Worm (Caenorhabditis elegans) whole organism, L2 larva: ENCODE results near the gene igcm-4.

Source experiments
- ama-1 ChIP-seq: fragments of 150-350 bp; optimal IDR thresholded peaks from 2 replicates; lab custom pipeline; 2018; ENCODE audit warnings: inconsistent platforms
- ceh-82 ChIP-seq: fragments of 150-350 bp; optimal IDR thresholded peaks from 2 replicates; lab custom pipeline; 2014; ENCODE audit warnings: missing biosample characterization, missing genetic modification characterization
- egl-27 ChIP-seq: sonication (generic microtip); optimal IDR thresholded peaks from 3 replicates; lab custom pipeline; 2017; ENCODE audit warnings: missing biosample characterization, missing genetic modification reagents, missing genetic modification characterization
- fos-1 ChIP-seq: fragments of 150-350 bp; optimal IDR thresholded peaks from 2 replicates; lab custom pipeline; 2014; ENCODE audit warnings: missing biosample characterization, missing genetic modification characterization
- mbf-1 ChIP-seq: sonication (generic microtip); optimal IDR thresholded peaks from 2 replicates; lab custom pipeline; 2017; ENCODE audit warnings: missing biosample characterization, missing genetic modification characterization
- nhr-6 ChIP-seq: fragments of 150-350 bp; optimal IDR thresholded peaks from 2 replicates; lab custom pipeline; 2014; ENCODE audit warnings: missing biosample characterization, missing genetic modification characterization
- nhr-77 ChIP-seq: fragments of 150-350 bp; optimal IDR thresholded peaks from 2 replicates; lab custom pipeline; 2014; ENCODE audit warnings: missing biosample characterization, missing genetic modification characterization
- snpc-4 ChIP-seq: fragments of 150-350 bp; optimal IDR thresholded peaks from 2 replicates; lab custom pipeline; 2014; ENCODE audit warnings: missing biosample characterization, missing genetic modification characterization
- ztf-11 ChIP-seq: sonication (generic microtip); optimal IDR thresholded peaks from 2 replicates; lab custom pipeline; 2017; ENCODE audit warnings: missing biosample characterization, missing genetic modification characterization

ce11 chrX:2078822-2079221, 32.7 kb upstream of the igcm-4 start:
- TF ChIP-seq fos-1 (tag; lab: Kevin White, UChicago) (no peak), egl-27 (tag; lab: Kevin White, UChicago) (no peak), nhr-6 (no peak), ama-1 (no peak), mbf-1 (tag; lab: Kevin White, UChicago) (no peak), nhr-77 (tag; lab: Kevin White, UChicago) (no peak), ceh-82 (tag; lab: Kevin White, UChicago) (no peak), snpc-4 (tag; lab: Kevin White, UChicago) (no peak), ztf-11 (tag; lab: Kevin White, UChicago) (no peak)
